Fruit fly (Drosophila melanogaster) whole organism, wandering third instar larva: Measurements from ENCODE around the gene Golgin104.

Experiments
- Abd-B ChIP-seq: fragments of >200 bp; optimal IDR thresholded peaks from 2 replicates; lab custom pipeline; 2017; ENCODE audit warnings: missing biosample characterization, missing genetic modification characterization
- CG32264 ChIP-seq: fragments of 200-800 bp; sonication (Bioruptor generic); optimal IDR thresholded peaks from 2 replicates; lab custom pipeline; 2016; ENCODE audit warnings: missing biosample characterization, missing genetic modification characterization
- CG9705 ChIP-seq: fragments of 200-800 bp; sonication (Bioruptor generic); optimal IDR thresholded peaks from 2 replicates; lab custom pipeline; 2018; ENCODE audit warnings: missing biosample characterization, mild to moderate bottlenecking, missing genetic modification characterization
- CrebA ChIP-seq: fragments of 200-800 bp; sonication (Bioruptor generic); optimal IDR thresholded peaks from 2 replicates; lab custom pipeline; 2016; ENCODE audit warnings: missing biosample characterization, mild to moderate bottlenecking, missing genetic modification characterization, borderline replicate concordance
- Dfd ChIP-seq: fragments of >200 bp; optimal IDR thresholded peaks from 2 replicates; lab custom pipeline; 2017; ENCODE audit warnings: missing biosample characterization, missing genetic modification characterization
- Dif ChIP-seq: fragments of 200-275, 200-300 bp; sonication (Bioruptor generic); optimal IDR thresholded peaks from 2 replicates; lab custom pipeline; 2018; ENCODE audit warnings: missing biosample characterization, missing genetic modification characterization; ENCODE audit not compliant: partially characterized antibody
- GATAd ChIP-seq: sonication (Bioruptor generic); optimal IDR thresholded peaks from 2 replicates; lab custom pipeline; 2016; ENCODE audit warnings: missing biosample characterization, missing genetic modification characterization
- HLH106 ChIP-seq: fragments of 200-800 bp; optimal IDR thresholded peaks from 3 replicates; lab custom pipeline; 2019; ENCODE audit warnings: missing biosample characterization, mild to moderate bottlenecking, missing genetic modification characterization, moderate library complexity
- Hnf4 ChIP-seq: fragments of 200-800 bp; sonication (Bioruptor generic); optimal IDR thresholded peaks from 2 replicates; lab custom pipeline; 2016; ENCODE audit warnings: missing biosample characterization, mild to moderate bottlenecking, missing genetic modification characterization
- Hr78 ChIP-seq: fragments of >200 bp; optimal IDR thresholded peaks from 2 replicates; lab custom pipeline; 2017; ENCODE audit warnings: missing biosample characterization, missing genetic modification characterization
- Hr83 ChIP-seq: fragments of 200-300 bp; sonication (Bioruptor generic); optimal IDR thresholded peaks from 2 replicates; lab custom pipeline; 2016; ENCODE audit warnings: missing biosample characterization, mild to moderate bottlenecking, missing genetic modification characterization, moderate library complexity; ENCODE audit not compliant: poor library complexity, severe bottlenecking
- Jra ChIP-seq: sonication (Bioruptor generic); optimal IDR thresholded peaks from 2 replicates; lab custom pipeline; 2016; ENCODE audit warnings: missing biosample characterization, missing genetic modification characterization
- Mio ChIP-seq: sonication (Bioruptor generic); optimal IDR thresholded peaks from 2 replicates; lab custom pipeline; 2016; ENCODE audit warnings: missing biosample characterization, missing genetic modification characterization
- Myc ChIP-seq: fragments of >200 bp; optimal IDR thresholded peaks from 2 replicates; lab custom pipeline; 2017
- N ChIP-seq: fragments of >200 bp; optimal IDR thresholded peaks from 2 replicates; lab custom pipeline; 2018; ENCODE audit warnings: missing biosample characterization, missing external identifiers, missing genetic modification characterization
- OdsH ChIP-seq: fragments of 200-800 bp; sonication (Bioruptor generic); optimal IDR thresholded peaks from 2 replicates; lab custom pipeline; 2016; ENCODE audit warnings: missing biosample characterization, mild to moderate bottlenecking, missing genetic modification characterization
- Rel ChIP-seq, 2 experiments: fragments of 200-800 bp; sonication (Bioruptor generic) in 1 of 2; optimal IDR thresholded peaks; 2 replicates in 1 of 2; 3 replicates in 1 of 2; lab custom pipeline; 2016 to 2019; ENCODE audit warnings: mild to moderate bottlenecking in 2 of 2, missing biosample characterization in 2 of 2, missing genetic modification characterization in 2 of 2, moderate library complexity in 1 of 2
- Sp1 ChIP-seq: fragments of 200-800 bp; sonication (Bioruptor generic); optimal IDR thresholded peaks from 3 replicates; lab custom pipeline; 2019; ENCODE audit warnings: missing biosample characterization, mild to moderate bottlenecking, missing genetic modification characterization, moderate library complexity
- Vsx2 ChIP-seq: fragments of 200-300, 225-300 bp; sonication (Bioruptor generic); optimal IDR thresholded peaks from 2 replicates; lab custom pipeline; 2018; ENCODE audit warnings: missing biosample characterization, missing genetic modification characterization; ENCODE audit not compliant: partially characterized antibody
- br ChIP-seq: fragments of 200-800 bp; sonication (Bioruptor generic); optimal IDR thresholded peaks from 2 replicates; lab custom pipeline; 2016; ENCODE audit warnings: missing biosample characterization, missing genetic modification characterization
- dmrt93B ChIP-seq: fragments of 200-800 bp; sonication (Bioruptor generic); optimal IDR thresholded peaks from 2 replicates; lab custom pipeline; 2018; ENCODE audit warnings: missing biosample characterization, mild to moderate bottlenecking, missing genetic modification characterization
- ey ChIP-seq: fragments of 200-800 bp; sonication (Bioruptor generic); optimal IDR thresholded peaks from 2 replicates; lab custom pipeline; 2016; ENCODE audit warnings: missing biosample characterization, missing genetic modification characterization
- foxo ChIP-seq, 2 experiments: fragments of 200-800 bp; sonication (Bioruptor generic); optimal IDR thresholded peaks; 2 replicates in 1 of 2; 3 replicates in 1 of 2; lab custom pipeline; 2016 to 2017; ENCODE audit warnings: missing biosample characterization in 2 of 2, missing genetic modification characterization in 2 of 2
- fru ChIP-seq: fragments of 200-800 bp; sonication (Bioruptor generic); optimal IDR thresholded peaks from 3 replicates; lab custom pipeline; 2016; ENCODE audit warnings: missing biosample characterization, mild to moderate bottlenecking, missing genetic modification characterization
- h ChIP-seq: fragments of 200-800 bp; sonication (Bioruptor generic); optimal IDR thresholded peaks from 3 replicates; lab custom pipeline; 2016; ENCODE audit warnings: missing biosample characterization, mild to moderate bottlenecking, missing genetic modification characterization
- jim ChIP-seq: fragments of 175-275, 200-325 bp; sonication (Bioruptor generic); optimal IDR thresholded peaks from 2 replicates; lab custom pipeline; 2016; ENCODE audit warnings: missing biosample characterization, mild to moderate bottlenecking, missing genetic modification characterization
- pan ChIP-seq: fragments of >200 bp; optimal IDR thresholded peaks from 2 replicates; lab custom pipeline; 2017
- psq ChIP-seq: fragments of 200-800 bp; sonication (Bioruptor generic); optimal IDR thresholded peaks from 3 replicates; lab custom pipeline; 2017; ENCODE audit warnings: missing biosample characterization, mild to moderate bottlenecking, missing genetic modification characterization, moderate library complexity
- rgr ChIP-seq: fragments of 200-800 bp; sonication (Bioruptor generic); optimal IDR thresholded peaks from 3 replicates; lab custom pipeline; 2016; ENCODE audit warnings: missing biosample characterization, mild to moderate bottlenecking, missing genetic modification characterization
- tai ChIP-seq: sonication (Bioruptor generic); optimal IDR thresholded peaks from 2 replicates; lab custom pipeline; 2016; ENCODE audit warnings: missing biosample characterization, missing genetic modification characterization
- woc ChIP-seq: sonication (Bioruptor generic); optimal IDR thresholded peaks from 2 replicates; lab custom pipeline; 2016; ENCODE audit warnings: missing biosample characterization, mild to moderate bottlenecking, missing genetic modification characterization

The Golgin104 gene

dm6 chr3L:16377768-16378764 lies 26.3 kb upstream of the Golgin104 start, which contains the start of gene roq:
roq (minus strand) TSS chr3L:16378566.
- TF ChIP-seq Rel (GFP tag; optimal IDR thresholded peaks at IDR 0.05; lab: Kevin White, UChicago) (peak; percentile 18), Rel (tag; optimal IDR thresholded peaks at IDR 0.05; lab: Kevin White, UChicago) (peak; percentile 6), N (peak; percentile 86), CG9705 (GFP tag; lab: Kevin White, UChicago) (no peak), OdsH (peak; percentile 19), h (GFP tag; lab: Kevin White, UChicago) (peak; percentile 35), Myc (lab: Kevin White, UChicago) (no peak), pan (lab: Kevin White, UChicago) (no peak), CrebA (peak; percentile 88)

DNA sequence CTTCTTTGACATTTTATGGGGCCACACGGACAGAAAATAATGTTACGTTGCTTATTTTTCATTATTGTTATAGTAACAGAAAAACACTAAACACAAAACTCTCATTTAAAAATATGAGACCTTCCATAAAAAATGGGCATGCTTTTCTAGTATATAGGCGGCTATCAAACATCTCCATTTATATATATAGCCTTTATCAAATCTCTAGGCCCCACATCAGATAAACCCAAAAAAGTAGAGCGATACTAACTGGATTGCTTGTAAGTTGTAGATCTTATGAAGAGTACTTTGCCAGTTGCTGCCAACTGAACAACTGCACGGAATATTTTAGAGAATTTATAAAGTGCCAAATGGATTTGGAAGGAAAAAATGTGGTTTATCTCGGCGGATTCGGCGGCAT lies 17.8 kb upstream of the Golgin104 start, which contains the start of gene CG18814:
Gene CG18814, plus strand, starts transcription at position 301 of the 400 bp plus-strand sequence.
- TF ChIP-seq dmrt93B (GFP tag; lab: Kevin White, UChicago) (no peak), N (no peak)

- TF ChIP-seq Myc (lab: Kevin White, UChicago) (no peak), tai (GFP tag; lab: Kevin White, UChicago) (no peak), OdsH (no peak), woc (GFP tag; lab: Kevin White, UChicago) (no peak), CG32264 (GFP tag; lab: Kevin White, UChicago) (no peak), dmrt93B (GFP tag; lab: Kevin White, UChicago) (no peak), Sp1 (no peak), Mio (GFP tag; lab: Kevin White, UChicago) (no peak), Dfd (GFP tag; lab: Kevin White, UChicago) (no peak), GATAd (GFP tag; lab: Kevin White, UChicago) (no peak), Hr78 (GFP tag; lab: Kevin White, UChicago) (no peak), ey (GFP tag; lab: Kevin White, UChicago) (no peak), Vsx2 (GFP tag; lab: Kevin White, UChicago) (no peak), HLH106 (tag; lab: Kevin White, UChicago) (no peak), foxo (GFP tag; optimal IDR thresholded peaks at IDR 0.05; lab: Kevin White, UChicago) (no peak), Dif (GFP tag; lab: Kevin White, UChicago) (no peak), rgr (GFP tag; lab: Kevin White, UChicago) (no peak), jim (no peak), Rel (GFP tag; optimal IDR thresholded peaks at IDR 0.05; lab: Kevin White, UChicago) (no peak), Rel (tag; optimal IDR thresholded peaks at IDR 0.05; lab: Kevin White, UChicago) (no peak)
Observed at dm6 chr3L:16368199-16368598, 16.4 kb upstream of the Golgin104 start, which contains the start of gene CG4842. CG4842 (plus strand) TSS chr3L:16368389.

DNA sequence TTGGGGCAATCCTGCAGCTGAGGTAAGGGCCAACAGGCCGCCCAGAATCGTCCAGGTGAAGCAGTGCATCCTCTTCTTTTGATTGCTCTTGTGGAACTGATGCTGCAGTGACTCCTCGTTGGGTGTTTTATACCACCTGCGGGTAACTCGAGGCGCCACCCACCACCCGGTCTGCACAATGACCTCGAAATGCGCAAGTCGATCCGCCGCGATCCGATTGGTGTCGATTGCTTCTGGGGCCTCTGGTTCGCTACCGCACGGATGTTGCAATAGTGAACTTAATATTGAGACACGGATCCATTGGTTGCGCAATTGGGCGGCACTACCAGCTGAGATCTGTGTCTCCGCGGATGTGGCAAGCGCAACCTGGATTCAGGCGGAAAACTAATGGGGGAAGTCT lies 15.5 kb upstream of the Golgin104 start, which contains the start of gene Cpr72Ec:
Gene Cpr72Ec, minus strand, starts transcription at position 101 of the 400 bp plus-strand sequence.
- TF ChIP-seq dmrt93B (GFP tag; lab: Kevin White, UChicago), result no peak
- TF ChIP-seq ey (GFP tag; lab: Kevin White, UChicago), result no peak
- no peak for TF ChIP-seq psq
- TF ChIP-seq CrebA, result no peak
- TF ChIP-seq foxo (GFP tag; optimal IDR thresholded peaks at IDR 0.05; lab: Kevin White, UChicago), result no peak
- no peak for TF ChIP-seq Hr83 (GFP tag; lab: Kevin White, UChicago)
- TF ChIP-seq Sp1, result no peak
- TF ChIP-seq Abd-B (GFP tag; lab: Kevin White, UChicago), result no peak
- no peak for TF ChIP-seq br (GFP tag; lab: Kevin White, UChicago)
- TF ChIP-seq GATAd (GFP tag; lab: Kevin White, UChicago), result no peak
- TF ChIP-seq rgr (GFP tag; lab: Kevin White, UChicago), result no peak
- no peak for TF ChIP-seq tai (GFP tag; lab: Kevin White, UChicago)
- TF ChIP-seq woc (GFP tag; lab: Kevin White, UChicago), result no peak
- TF ChIP-seq h (GFP tag; lab: Kevin White, UChicago), result no peak
- TF ChIP-seq Jra, result no peak
- no peak for TF ChIP-seq Hnf4
- TF ChIP-seq fru (GFP tag; lab: Kevin White, UChicago), result no peak
- no peak for TF ChIP-seq Vsx2 (GFP tag; lab: Kevin White, UChicago)
- no peak for TF ChIP-seq Myc (lab: Kevin White, UChicago)
